Worm (Caenorhabditis elegans): ENCODE data around the gene mlc-3.

Gene mlc-3

DNA sequence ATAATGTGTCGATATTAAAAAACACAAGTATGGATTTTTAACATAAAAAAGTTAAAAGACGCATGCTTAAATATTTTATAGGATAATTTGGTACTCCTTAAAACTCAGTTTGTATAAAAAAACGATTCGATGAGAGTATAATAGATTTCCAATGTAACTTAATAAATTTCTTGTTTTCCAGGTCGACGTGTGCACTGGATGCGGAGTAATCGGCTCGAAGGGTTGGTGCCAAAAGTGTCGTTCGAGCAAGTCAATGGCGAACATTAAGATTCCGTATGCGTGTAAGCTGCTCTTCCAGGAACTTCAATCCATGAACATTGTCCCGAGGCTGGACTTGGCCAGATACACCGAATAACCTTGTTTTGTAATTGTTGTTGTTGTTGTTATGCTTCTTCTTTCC, 500 bp upstream of the mlc-3 start:
- no peak for TF ChIP-seq snpc-4 (tag; optimal IDR thresholded peaks at IDR 0.05)
- no peak for TF ChIP-seq nhr-85 (tag)
- no peak for TF ChIP-seq swsn-7 (tag; optimal IDR thresholded peaks at IDR 0.05)
- TF ChIP-seq egl-13 (tag; optimal IDR thresholded peaks at IDR 0.05): no peak
- no peak for TF ChIP-seq mab-9 (GFP tag; IDR thresholded peaks at IDR 0.05)
- no peak for TF ChIP-seq ces-1 (GFP tag; optimal IDR thresholded peaks at IDR 0.05)
- TF ChIP-seq hpl-2 (GFP tag; optimal IDR thresholded peaks at IDR 0.05): no peak
- TF ChIP-seq lir-3 (tag; optimal IDR thresholded peaks at IDR 0.05; ENCODE audit: poor library complexity): no peak
- TF ChIP-seq lin-39 (tag; optimal IDR thresholded peaks at IDR 0.05): no peak
- no peak for TF ChIP-seq ceh-8 (GFP tag; optimal IDR thresholded peaks at IDR 0.05)
- no peak for TF ChIP-seq ceh-88 (GFP tag; IDR thresholded peaks at IDR 0.05)
- TF ChIP-seq ceh-63 (GFP tag; optimal IDR thresholded peaks at IDR 0.05): no peak
- no peak for TF ChIP-seq unc-98 (GFP tag; IDR thresholded peaks at IDR 0.05)
- TF ChIP-seq ama-1 (optimal IDR thresholded peaks at IDR 0.05): no peak
- TF ChIP-seq pax-3 (tag; optimal IDR thresholded peaks at IDR 0.05): no peak
- TF ChIP-seq ets-5 (GFP tag; IDR thresholded peaks at IDR 0.05): no peak

DNA sequence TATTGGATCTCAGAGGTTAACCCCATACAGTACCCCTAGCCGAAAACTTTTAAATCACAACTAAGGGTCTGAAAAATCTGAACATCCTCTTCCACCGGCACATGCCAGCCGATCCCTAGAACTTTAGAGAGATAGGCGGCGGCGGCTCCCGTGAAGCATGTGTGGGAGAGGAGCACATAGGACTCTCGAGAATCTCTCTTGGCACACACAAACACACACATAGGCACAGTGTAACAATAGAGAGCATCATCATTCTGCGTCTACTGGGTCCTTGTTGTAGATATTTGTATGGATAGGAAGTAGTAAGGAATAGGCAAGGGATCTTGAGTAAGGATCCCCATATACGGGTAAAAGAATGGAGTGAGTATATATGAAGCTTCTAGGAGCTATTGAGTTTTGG, 874 bp downstream of the mlc-3 start:
- TF ChIP-seq rnt-1 (tag; optimal IDR thresholded peaks at IDR 0.05) (peak; percentile 55), dsc-1 (tag; optimal IDR thresholded peaks at IDR 0.05) (peak; percentile 26), nhr-19 (GFP tag; conservative IDR thresholded peaks at IDR 0.05) (peak; percentile 13; the same call in 1 of the 2 replicates), egl-13 (tag; optimal IDR thresholded peaks at IDR 0.05) (no peak), nhr-90 (tag; optimal IDR thresholded peaks at IDR 0.05; ENCODE audit: poor library complexity) (no peak), pax-3 (tag; optimal IDR thresholded peaks at IDR 0.05) (no peak), lin-14 (GFP tag; optimal IDR thresholded peaks at IDR 0.05) (peak; percentile 28), nhr-71 (tag; optimal IDR thresholded peaks at IDR 0.05) (peak; percentile 33), dpl-1 (GFP tag; optimal IDR thresholded peaks at IDR 0.05) (no peak), mef-2 (tag; optimal IDR thresholded peaks at IDR 0.05) (no peak), pag-3 (tag; optimal IDR thresholded peaks at IDR 0.05; ENCODE audit: borderline replicate concordance, insufficient read depth) (peak; percentile 89), isw-1 (GFP tag; IDR thresholded peaks at IDR 0.05) (no peak), lir-3 (tag; optimal IDR thresholded peaks at IDR 0.05; ENCODE audit: poor library complexity) (no peak), snu-23 (GFP tag; optimal IDR thresholded peaks at IDR 0.05) (peak; percentile 1)

DNA sequence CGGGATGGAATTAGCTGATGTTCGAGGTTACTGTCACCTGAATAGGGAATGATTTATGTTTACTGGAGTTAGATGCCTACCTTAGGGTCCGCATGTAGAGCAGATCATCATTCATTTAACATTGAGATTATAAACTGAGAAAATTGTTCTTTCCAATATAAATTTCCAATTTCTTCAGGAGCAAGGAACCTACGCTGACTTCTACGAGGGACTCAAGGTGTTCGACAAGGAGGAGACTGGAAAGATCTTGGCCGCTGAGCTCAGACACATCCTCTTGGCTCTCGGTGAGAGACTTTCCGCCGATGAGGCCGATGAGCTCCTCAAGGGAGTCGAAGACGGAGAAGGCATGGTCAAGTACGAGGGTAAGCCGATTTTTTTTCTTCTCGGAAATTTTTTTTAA, 1.7 kb downstream of the mlc-3 start:
- TF ChIP-seq nhr-71 (tag; optimal IDR thresholded peaks at IDR 0.05) (no peak), nhr-85 (tag) (peak; percentile 51)

DNA sequence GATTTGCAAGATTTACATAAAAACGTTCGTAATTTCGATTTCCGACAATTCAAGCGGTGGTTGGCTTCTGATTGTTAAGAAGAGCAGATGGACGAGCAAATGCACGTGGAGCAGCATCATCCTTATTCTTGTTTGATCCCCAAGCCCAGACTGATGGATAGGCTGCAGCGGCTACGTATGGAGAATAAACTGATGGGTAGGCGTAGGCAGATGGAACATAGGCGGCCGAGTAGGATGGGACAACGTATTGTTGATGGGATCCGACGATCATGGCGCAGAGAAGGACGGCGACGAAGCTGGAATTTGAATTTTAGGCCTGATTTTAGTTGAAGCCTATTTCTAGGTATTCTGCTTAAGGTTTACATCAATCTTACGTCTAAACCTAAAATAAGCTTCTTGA, 3.4 kb downstream of the mlc-3 start:
- no peak for TF ChIP-seq nhr-90 (tag; optimal IDR thresholded peaks at IDR 0.05; ENCODE audit: poor library complexity)
- TF ChIP-seq F16B12.6 (tag; optimal IDR thresholded peaks at IDR 0.05): no peak
- TF ChIP-seq lin-35 (GFP tag; optimal IDR thresholded peaks at IDR 0.05): no peak
- TF ChIP-seq nhr-47 (tag; optimal IDR thresholded peaks at IDR 0.05): no peak
- TF ChIP-seq mef-2 (tag; optimal IDR thresholded peaks at IDR 0.05): no peak
- TF ChIP-seq ama-1 (optimal IDR thresholded peaks at IDR 0.05): no peak
- TF ChIP-seq ets-5 (GFP tag; IDR thresholded peaks at IDR 0.05): no peak
- no peak for TF ChIP-seq ztf-4 (tag; optimal IDR thresholded peaks at IDR 0.05)
- no peak for TF ChIP-seq nhr-20 (tag; optimal IDR thresholded peaks at IDR 0.05)
- no peak for TF ChIP-seq lin-39 (tag; optimal IDR thresholded peaks at IDR 0.05)
- TF ChIP-seq hlh-17 (GFP tag; optimal IDR thresholded peaks at IDR 0.05; ENCODE audit: borderline replicate concordance): no peak
- no peak for TF ChIP-seq isw-1 (GFP tag; IDR thresholded peaks at IDR 0.05)
- TF ChIP-seq rnt-1 (tag; optimal IDR thresholded peaks at IDR 0.05): no peak
- no peak for TF ChIP-seq sup-37 (GFP tag; optimal IDR thresholded peaks at IDR 0.05)
- no peak for TF ChIP-seq aly-2 (tag; optimal IDR thresholded peaks at IDR 0.05)
- no peak for TF ChIP-seq nhr-85 (tag)

All from whole organism, L1 larva.